Worm (Caenorhabditis elegans) whole organism, L2 larva: ENCODE results near the gene str-256.

Experiments used
- aly-2 ChIP-seq: fragments of 150-350 bp; optimal IDR thresholded peaks from 2 replicates; lab custom pipeline; 2014; ENCODE audit warnings: missing biosample characterization, missing genetic modification characterization
- mdl-1 ChIP-seq, 2 experiments: fragments of 150-350 bp in 1 of 2; sonication (generic microtip) in 1 of 2; optimal IDR thresholded peaks; 2 replicates each; lab custom pipeline; 2017; ENCODE audit warnings: missing biosample characterization in 2 of 2, missing genetic modification characterization in 2 of 2
- nhr-6 ChIP-seq: fragments of 150-350 bp; optimal IDR thresholded peaks from 2 replicates; lab custom pipeline; 2014; ENCODE audit warnings: missing biosample characterization, missing genetic modification characterization
- sma-9 ChIP-seq, 2 experiments: fragments of 150-350 bp in 1 of 2; sonication (generic microtip) in 1 of 2; optimal IDR thresholded peaks; 2 replicates each; lab custom pipeline; 2014 to 2016; ENCODE audit warnings: missing genetic modification characterization in 2 of 2, mild to moderate bottlenecking in 1 of 2, missing biosample characterization in 1 of 2, missing compliant biosample characterization in 1 of 2, missing genetic modification reagents in 1 of 2, moderate library complexity in 1 of 2

- TF ChIP-seq mdl-1 (tag; optimal IDR thresholded peaks at IDR 0.05; lab: Kevin White, UChicago) (no peak), aly-2 (tag; lab: Kevin White, UChicago) (no peak), sma-9 (GFP tag; optimal IDR thresholded peaks at IDR 0.05; lab: Kevin White, UChicago) (no peak), sma-9 (tag; optimal IDR thresholded peaks at IDR 0.05; lab: Kevin White, UChicago) (no peak), nhr-6 (tag; lab: Kevin White, UChicago) (no peak)
Measured at ce11 chrV:547980-548379, 46.9 kb upstream of the str-256 start, which contains the start of gene C14C6.6.
